Worm (Caenorhabditis elegans) whole organism, mixed stage, embryonic: ENCODE data around the gene T04C12.11.

Source experiments
- ceh-39 ChIP-seq: fragments of 150-350 bp; optimal IDR thresholded peaks from 2 replicates; lab custom pipeline; 2014; ENCODE audit warnings: missing biosample characterization, missing genetic modification characterization
- ces-1 ChIP-seq: fragments of 150-350 bp; optimal IDR thresholded peaks from 2 replicates; lab custom pipeline; 2014; ENCODE audit warnings: missing biosample characterization, missing genetic modification reagents, missing genetic modification characterization
- elt-1 ChIP-seq: sonication (generic microtip); optimal IDR thresholded peaks from 2 replicates; lab custom pipeline; 2017; ENCODE audit warnings: missing genetic modification characterization, mild to moderate bottlenecking, missing compliant biosample characterization, antibody characterized with exemption, moderate library complexity, borderline replicate concordance; ENCODE audit not compliant: insufficient read depth
- elt-3 ChIP-seq: fragments of 150-350 bp; optimal IDR thresholded peaks from 2 replicates; lab custom pipeline; 2014; ENCODE audit warnings: missing biosample characterization, missing genetic modification characterization
- lin-13 ChIP-seq: fragments of 150-350 bp; optimal IDR thresholded peaks from 2 replicates; lab custom pipeline; 2014; ENCODE audit warnings: missing biosample characterization, missing genetic modification characterization
- lin-32 ChIP-seq: fragments of 200-800 bp; sonication (Bioruptor generic); optimal IDR thresholded peaks from 2 replicates; lab custom pipeline; 2018; ENCODE audit warnings: mild to moderate bottlenecking, missing genetic modification characterization, missing compliant biosample characterization
- nhr-237 ChIP-seq: fragments of 150-350 bp; optimal IDR thresholded peaks from 2 replicates; lab custom pipeline; 2014; ENCODE audit warnings: missing biosample characterization, missing genetic modification characterization
- nhr-76 ChIP-seq: sonication (generic microtip); optimal IDR thresholded peaks from 2 replicates; lab custom pipeline; 2017; ENCODE audit warnings: missing biosample characterization, missing genetic modification characterization
- snpc-4 ChIP-seq: fragments of 150-350 bp; optimal IDR thresholded peaks from 2 replicates; lab custom pipeline; 2014; ENCODE audit warnings: missing biosample characterization, missing genetic modification characterization
- unc-120 ChIP-seq: sonication (generic microtip); optimal IDR thresholded peaks from 2 replicates; lab custom pipeline; 2017; ENCODE audit warnings: missing genetic modification characterization, missing compliant biosample characterization; ENCODE audit not compliant: poor library complexity, severe bottlenecking

- no peak for TF ChIP-seq elt-3 (tag; lab: Kevin White, UChicago)
- TF ChIP-seq snpc-4 (tag; lab: Kevin White, UChicago) = no peak
- TF ChIP-seq unc-120 (tag; lab: Kevin White, UChicago) = peak; percentile 8
- no peak for TF ChIP-seq lin-13
- no peak for TF ChIP-seq lin-32 (GFP tag; lab: Kevin White, UChicago)
- no peak for TF ChIP-seq nhr-76 (tag; lab: Kevin White, UChicago)
- TF ChIP-seq elt-1 = no peak
- no peak for TF ChIP-seq nhr-237 (tag; lab: Kevin White, UChicago)
- TF ChIP-seq ceh-39 (tag; lab: Kevin White, UChicago) = no peak
- TF ChIP-seq ces-1 = no peak
These were observed 15.3 kb upstream of the T04C12.11 start for ce11 chrV:11075209-11076027.
